Worm (Caenorhabditis elegans): ENCODE data around the gene K03A1.4.

DNA sequence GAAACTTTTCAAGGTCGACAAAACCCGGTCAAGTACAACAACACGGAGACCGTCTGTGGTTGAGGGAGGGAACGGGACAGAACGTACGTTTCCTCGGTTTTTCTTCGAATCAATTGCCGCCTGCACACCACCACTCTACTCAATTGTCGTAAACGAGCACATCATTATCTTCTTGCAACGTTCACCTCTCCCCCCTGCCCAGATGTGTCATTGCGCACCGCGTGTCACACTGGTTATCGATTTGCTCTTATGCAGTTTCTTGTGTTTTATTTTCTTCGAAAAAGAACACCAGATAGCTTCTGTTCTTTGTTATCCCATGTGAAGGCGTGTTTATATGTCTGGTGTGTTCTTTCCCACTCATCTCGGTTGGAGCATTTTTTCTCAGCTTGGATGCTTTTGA is 9.0 kb downstream of the K03A1.4 start:
- no peak for TF ChIP-seq him-1 (tag; optimal IDR thresholded peaks at IDR 0.05)
- TF ChIP-seq W03F9.2 (tag; optimal IDR thresholded peaks at IDR 0.05) = no peak
